Fruit fly (Drosophila melanogaster) whole organism, embryonic: Measurements from ENCODE around the gene RpL28.

Source experiments
- Asciz ChIP-seq: fragments of 200-800 bp; sonication (Bioruptor generic); optimal IDR thresholded peaks from 2 replicates; lab custom pipeline; 2017; ENCODE audit warnings: missing biosample characterization, mild to moderate bottlenecking, missing genetic modification characterization, missing genetic modification reagents
- Bteb2 ChIP-seq: fragments of 200-800 bp; sonication (Bioruptor generic); optimal IDR thresholded peaks from 2 replicates; lab custom pipeline; 2016; ENCODE audit warnings: missing biosample characterization, missing genetic modification characterization
- CG10431 ChIP-seq: fragments of 200-800 bp; sonication (Bioruptor generic); optimal IDR thresholded peaks from 3 replicates; lab custom pipeline; 2018; ENCODE audit warnings: missing biosample characterization, mild to moderate bottlenecking, missing genetic modification characterization
- CG10543 ChIP-seq: fragments of 200-800 bp; sonication (Bioruptor generic); optimal IDR thresholded peaks from 3 replicates; lab custom pipeline; 2017; ENCODE audit warnings: missing biosample characterization, mild to moderate bottlenecking, missing genetic modification characterization, moderate library complexity
- CG10959 ChIP-seq: fragments of 200-800 bp; sonication (Bioruptor generic); IDR thresholded peaks from 2 replicates; pipeline ENCODE4 v1.3.6; 2022; ENCODE audit warnings: missing biosample characterization, missing genetic modification characterization
- CG11085 ChIP-seq: fragments of 200-800 bp; sonication (Bioruptor generic); IDR thresholded peaks from 2 replicates; pipeline ENCODE4 v1.3.6; 2022; ENCODE audit warnings: missing biosample characterization, missing genetic modification characterization
- CG11247 ChIP-seq: fragments of 200-800 bp; sonication (Bioruptor generic); IDR thresholded peaks from 2 replicates; pipeline ENCODE4 v1.3.6; 2022; ENCODE audit warnings: missing biosample characterization, missing genetic modification characterization
- CG11695 ChIP-seq: fragments of 200-800 bp; sonication (Bioruptor generic); IDR thresholded peaks from 3 replicates; pipeline ENCODE4 v1.3.6; 2022; ENCODE audit warnings: missing biosample characterization, missing genetic modification characterization
- CG14050 ChIP-seq: fragments of 200-800 bp; sonication (Bioruptor generic); IDR thresholded peaks from 3 replicates; pipeline ENCODE4 v1.3.6; 2022; ENCODE audit warnings: missing biosample characterization, missing genetic modification characterization
- CG14441 ChIP-seq: fragments of 200-800 bp; sonication (Bioruptor generic); IDR thresholded peaks from 2 replicates; pipeline ENCODE4 v1.3.6; 2022; ENCODE audit warnings: missing biosample characterization, missing genetic modification characterization
- CG14710 ChIP-seq: fragments of 200-800 bp; sonication (Bioruptor generic); optimal IDR thresholded peaks from 3 replicates; lab custom pipeline; 2019; ENCODE audit warnings: missing biosample characterization, mild to moderate bottlenecking, missing genetic modification characterization, moderate library complexity
- CG16815 ChIP-seq: fragments of 200-800 bp; sonication (Bioruptor generic); optimal IDR thresholded peaks from 3 replicates; lab custom pipeline; 2017; ENCODE audit warnings: missing biosample characterization, mild to moderate bottlenecking, missing genetic modification characterization
- CG17802 ChIP-seq: fragments of 200-800 bp; sonication (Bioruptor generic); optimal IDR thresholded peaks from 2 replicates; lab custom pipeline; 2018; ENCODE audit warnings: missing biosample characterization, mild to moderate bottlenecking, missing genetic modification characterization, moderate library complexity
- CG2120 ChIP-seq: fragments of 200-800 bp; sonication (Bioruptor generic); optimal IDR thresholded peaks from 3 replicates; lab custom pipeline; 2016; ENCODE audit warnings: missing biosample characterization, missing genetic modification characterization
- CG2199 ChIP-seq: fragments of 200-800 bp; sonication (Bioruptor generic); IDR thresholded peaks from 3 replicates; pipeline ENCODE4 v1.3.6; 2022; ENCODE audit warnings: missing biosample characterization, missing genetic modification characterization
- CG2678 ChIP-seq: fragments of 200-800 bp; sonication (Bioruptor generic); optimal IDR thresholded peaks from 3 replicates; lab custom pipeline; 2019; ENCODE audit warnings: missing biosample characterization, mild to moderate bottlenecking, missing genetic modification characterization, moderate library complexity
- CG2889 ChIP-seq: fragments of 200-800 bp; sonication (Bioruptor generic); IDR thresholded peaks from 3 replicates; pipeline ENCODE4 v1.3.6; 2022; ENCODE audit warnings: missing biosample characterization, missing genetic modification characterization
- CG31365 ChIP-seq: fragments of 200-800 bp; sonication (Bioruptor generic); optimal IDR thresholded peaks from 2 replicates; lab custom pipeline; 2018; ENCODE audit warnings: missing biosample characterization, mild to moderate bottlenecking, missing genetic modification characterization
- CG31441 ChIP-seq: fragments of 200-800 bp; sonication (Bioruptor generic); IDR thresholded peaks from 2 replicates; pipeline ENCODE4 v1.3.6; 2022; ENCODE audit warnings: missing biosample characterization, missing genetic modification characterization
- CG3163 ChIP-seq: fragments of 200-800 bp; sonication (Bioruptor generic); optimal IDR thresholded peaks from 3 replicates; lab custom pipeline; 2016; ENCODE audit warnings: missing biosample characterization, missing genetic modification characterization
- CG3407 ChIP-seq: fragments of 200-800 bp; sonication (Bioruptor generic); optimal IDR thresholded peaks from 2 replicates; lab custom pipeline; 2018; ENCODE audit warnings: missing biosample characterization, mild to moderate bottlenecking, missing genetic modification characterization
- CG4282 ChIP-seq: fragments of 200-800 bp; sonication (Bioruptor generic); optimal IDR thresholded peaks from 2 replicates; lab custom pipeline; 2016; ENCODE audit warnings: missing biosample characterization, missing genetic modification characterization
- CG4328 ChIP-seq: fragments of 200-800 bp; sonication (Bioruptor generic); optimal IDR thresholded peaks from 3 replicates; lab custom pipeline; 2017; ENCODE audit warnings: missing biosample characterization, missing genetic modification reagents, missing genetic modification characterization
- CG4730 ChIP-seq: fragments of 200-800 bp; sonication (Bioruptor generic); IDR thresholded peaks from 2 replicates; pipeline ENCODE4 v1.3.6; 2022; ENCODE audit warnings: missing biosample characterization, missing genetic modification characterization
- CG6765 ChIP-seq: fragments of 200-800 bp; sonication (Bioruptor generic); optimal IDR thresholded peaks from 3 replicates; lab custom pipeline; 2017; ENCODE audit warnings: missing biosample characterization, mild to moderate bottlenecking, missing genetic modification characterization
- CG8281 ChIP-seq: fragments of 200-800 bp; sonication (Bioruptor generic); optimal IDR thresholded peaks from 2 replicates; lab custom pipeline; 2018; ENCODE audit warnings: missing biosample characterization, mild to moderate bottlenecking, missing genetic modification characterization, moderate library complexity
- CG8478 ChIP-seq: fragments of >200 bp; optimal IDR thresholded peaks from 2 replicates; lab custom pipeline; 2018
- CG9797 ChIP-seq: fragments of 200-800 bp; sonication (Bioruptor generic); optimal IDR thresholded peaks from 3 replicates; lab custom pipeline; 2018; ENCODE audit warnings: missing biosample characterization, mild to moderate bottlenecking, missing genetic modification characterization
- D19A ChIP-seq: fragments of 200-800 bp; optimal IDR thresholded peaks from 3 replicates; lab custom pipeline; 2019; ENCODE audit warnings: missing biosample characterization, mild to moderate bottlenecking, missing genetic modification characterization, moderate library complexity
- Dip3 ChIP-seq: fragments of 200-800 bp; sonication (Bioruptor generic); optimal IDR thresholded peaks from 3 replicates; lab custom pipeline; 2016; ENCODE audit warnings: missing biosample characterization, missing genetic modification characterization
- HmgZ ChIP-seq: fragments of 200-800 bp; sonication (Bioruptor generic); optimal IDR thresholded peaks from 2 replicates; lab custom pipeline; 2018; ENCODE audit warnings: missing biosample characterization, mild to moderate bottlenecking, missing genetic modification characterization
- Hr3 ChIP-seq: fragments of 200-800 bp; sonication (Bioruptor generic); optimal IDR thresholded peaks from 3 replicates; lab custom pipeline; 2016; ENCODE audit warnings: missing biosample characterization, missing genetic modification characterization
- MBD-R2 ChIP-seq: fragments of 200-800 bp; sonication (Bioruptor generic); IDR thresholded peaks from 2 replicates; pipeline ENCODE4 v1.3.6; 2022; ENCODE audit warnings: missing biosample characterization, missing genetic modification characterization
- MESR4 ChIP-seq: fragments of 200-800 bp; sonication (Bioruptor generic); optimal IDR thresholded peaks from 2 replicates; lab custom pipeline; 2018; ENCODE audit warnings: missing biosample characterization, mild to moderate bottlenecking, missing genetic modification characterization, moderate library complexity
- Myb ChIP-seq: fragments of 200-800 bp; sonication (Bioruptor generic); optimal IDR thresholded peaks from 2 replicates; lab custom pipeline; 2016; ENCODE audit warnings: missing biosample characterization, missing genetic modification characterization
- abd-A ChIP-seq: fragments of 200-800 bp; sonication (Bioruptor generic); optimal IDR thresholded peaks from 3 replicates; lab custom pipeline; 2019; ENCODE audit warnings: missing biosample characterization, mild to moderate bottlenecking, missing genetic modification characterization, moderate library complexity
- bigmax ChIP-seq: fragments of 200-800 bp; sonication (Bioruptor generic); optimal IDR thresholded peaks from 2 replicates; lab custom pipeline; 2018; ENCODE audit warnings: missing biosample characterization, mild to moderate bottlenecking, missing genetic modification characterization
- corto ChIP-seq: fragments of 200-800 bp; sonication (Bioruptor generic); optimal IDR thresholded peaks from 2 replicates; lab custom pipeline; 2016; ENCODE audit warnings: missing biosample characterization, mild to moderate bottlenecking, missing genetic modification characterization, moderate library complexity
- eve ChIP-seq, 2 experiments: fragments of >200 bp; optimal IDR thresholded peaks; 2 replicates each; lab custom pipeline; 2017; ENCODE audit warnings: missing biosample characterization in 2 of 2, missing genetic modification characterization in 2 of 2
- gro ChIP-seq: fragments of 200-800 bp; sonication (Bioruptor generic); optimal IDR thresholded peaks from 2 replicates; lab custom pipeline; 2016; ENCODE audit warnings: missing biosample characterization, missing genetic modification characterization
- gsb ChIP-seq: fragments of 200-800 bp; sonication (Bioruptor generic); IDR thresholded peaks from 2 replicates; pipeline ENCODE4 v1.3.6; 2022; ENCODE audit warnings: missing biosample characterization, missing genetic modification characterization
- jing ChIP-seq: fragments of 200-800 bp; sonication (Bioruptor generic); optimal IDR thresholded peaks from 2 replicates; lab custom pipeline; 2018; ENCODE audit warnings: missing biosample characterization, mild to moderate bottlenecking, missing genetic modification characterization
- kay ChIP-seq: fragments of 200-800 bp; sonication (Bioruptor generic); optimal IDR thresholded peaks from 2 replicates; lab custom pipeline; 2016; ENCODE audit warnings: missing biosample characterization, missing genetic modification characterization
- mam ChIP-seq: fragments of 200-800 bp; sonication (Bioruptor generic); optimal IDR thresholded peaks from 3 replicates; lab custom pipeline; 2016; ENCODE audit warnings: missing biosample characterization, missing genetic modification characterization
- org-1 ChIP-seq: fragments of 200-800 bp; sonication (Bioruptor generic); optimal IDR thresholded peaks from 2 replicates; lab custom pipeline; 2017; ENCODE audit warnings: missing biosample characterization, missing genetic modification characterization
- peb ChIP-seq: fragments of 200-800 bp; sonication (Bioruptor generic); IDR thresholded peaks from 2 replicates; pipeline ENCODE4 v1.3.6; 2022; ENCODE audit warnings: missing biosample characterization, missing genetic modification characterization
- pfk ChIP-seq: fragments of 200-800 bp; sonication (Bioruptor generic); optimal IDR thresholded peaks from 2 replicates; lab custom pipeline; 2018; ENCODE audit warnings: missing biosample characterization, mild to moderate bottlenecking, missing genetic modification characterization, moderate library complexity
- ro ChIP-seq: fragments of 200-800 bp; sonication (Bioruptor generic); IDR thresholded peaks from 2 replicates; pipeline ENCODE4 v1.3.6; 2022; ENCODE audit warnings: missing biosample characterization, missing genetic modification characterization
- salm ChIP-seq: fragments of 200-800 bp; sonication (Bioruptor generic); optimal IDR thresholded peaks from 2 replicates; lab custom pipeline; 2018; ENCODE audit warnings: missing biosample characterization, mild to moderate bottlenecking, missing genetic modification characterization
- sens ChIP-seq: fragments of 200-800 bp; sonication (Bioruptor generic); peaks from one replicate; lab custom pipeline; 2016; ENCODE audit warnings: missing biosample characterization, missing genetic modification characterization
- stwl ChIP-seq: fragments of 200-800 bp; sonication (Bioruptor generic); optimal IDR thresholded peaks from 3 replicates; lab custom pipeline; 2018; ENCODE audit warnings: missing biosample characterization, mild to moderate bottlenecking, missing genetic modification characterization, moderate library complexity
- unc-4 ChIP-seq: fragments of 200-800 bp; sonication (Bioruptor generic); IDR thresholded peaks from 2 replicates; pipeline ENCODE4 v1.3.6; 2022; ENCODE audit warnings: missing biosample characterization, missing genetic modification characterization; ENCODE audit not compliant: partially characterized antibody

RpL28 gene

dm6 chr3L:3179474-3179873 lies 43.3 kb downstream of the RpL28 start (continued):
- TF ChIP-seq pfk (GFP tag; lab: Kevin White, UChicago), result no peak
- peak; percentile 86 for TF ChIP-seq CG11247
- peak; percentile 66 for TF ChIP-seq CG3407
- TF ChIP-seq gro, result peak; percentile 94
- TF ChIP-seq CG11085, result peak; percentile 79
- peak; percentile 68 for TF ChIP-seq CG17802 (tag; lab: Kevin White, UChicago)
- peak; percentile 54 for TF ChIP-seq jing (GFP tag; lab: Kevin White, UChicago)
- TF ChIP-seq Hr3 (GFP tag; lab: Kevin White, UChicago), result peak; percentile 62
- TF ChIP-seq org-1, result peak; percentile 83
- peak; percentile 48 for TF ChIP-seq Myb (GFP tag; lab: Kevin White, UChicago)
- peak; percentile 70 for TF ChIP-seq peb (GFP tag; lab: Robert Waterston, UW)
- TF ChIP-seq CG4282 (GFP tag; lab: Kevin White, UChicago), result no peak
- no peak for TF ChIP-seq stwl (tag; lab: Kevin White, UChicago)
- no peak for TF ChIP-seq Asciz (GFP tag; lab: Kevin White, UChicago)
- no peak for TF ChIP-seq CG31441 (GFP tag; lab: Robert Waterston, UW)
- TF ChIP-seq CG31365 (tag; lab: Kevin White, UChicago), result peak; percentile 72
- peak; percentile 48; the same call in 1 of the 3 replicates for TF ChIP-seq CG2889
- peak; percentile 11 for TF ChIP-seq CG10431 (GFP tag; lab: Kevin White, UChicago)
- peak; percentile 81 for TF ChIP-seq Bteb2 (GFP tag; lab: Kevin White, UChicago)
- TF ChIP-seq abd-A (tag; lab: Kevin White, UChicago), result no peak
- peak; percentile 88 for TF ChIP-seq gsb (GFP tag; lab: Robert Waterston, UW)
- TF ChIP-seq Dip3, result peak; percentile 77
- peak; percentile 61 for TF ChIP-seq CG10959 (GFP tag; lab: Robert Waterston, UW)
- TF ChIP-seq CG8478 (lab: Kevin White, UChicago), result no peak
- peak; percentile 26 for TF ChIP-seq CG10543
- peak; percentile 93 for TF ChIP-seq CG2678 (tag; lab: Kevin White, UChicago)
- TF ChIP-seq CG8281 (tag; lab: Kevin White, UChicago), result peak; percentile 73
- TF ChIP-seq CG2199 (GFP tag; lab: Robert Waterston, UW), result peak; percentile 77; the same call in 1 of the 3 replicates
- peak; percentile 93 for TF ChIP-seq CG14441 (GFP tag; lab: Robert Waterston, UW)
- TF ChIP-seq CG9797 (GFP tag; lab: Kevin White, UChicago), result no peak
- peak; percentile 77 for TF ChIP-seq corto (GFP tag; lab: Kevin White, UChicago)
- TF ChIP-seq ro (GFP tag; lab: Robert Waterston, UW), result peak; percentile 72; the same call in 1 of the 2 replicates
- no peak for TF ChIP-seq eve (GFP tag; optimal IDR thresholded peaks at IDR 0.05; lab: Kevin White, UChicago)
- peak; percentile 57 for TF ChIP-seq CG16815
- TF ChIP-seq unc-4 (GFP tag; lab: Robert Waterston, UW), result no peak
- TF ChIP-seq CG4730, result peak; percentile 82
- TF ChIP-seq CG4328 (GFP tag; lab: Kevin White, UChicago), result peak; percentile 48
- peak; percentile 76 for TF ChIP-seq MBD-R2 (GFP tag; lab: Robert Waterston, UW)
- TF ChIP-seq bigmax (GFP tag; lab: Kevin White, UChicago), result peak; percentile 19
- peak; percentile 87 for TF ChIP-seq CG2120 (GFP tag; lab: Kevin White, UChicago)
- TF ChIP-seq CG11695, result peak; percentile 94
- TF ChIP-seq sens (GFP tag; lab: Kevin White, UChicago), result peak; percentile 97
- no peak for TF ChIP-seq D19A (tag; lab: Kevin White, UChicago)
- TF ChIP-seq CG3163 (GFP tag; lab: Kevin White, UChicago), result no peak
- TF ChIP-seq MESR4 (GFP tag; lab: Kevin White, UChicago), result no peak
- TF ChIP-seq mam (GFP tag; lab: Kevin White, UChicago), result peak; percentile 88
- TF ChIP-seq CG14050 (GFP tag; lab: Robert Waterston, UW), result peak; percentile 68
- TF ChIP-seq kay (GFP tag; lab: Kevin White, UChicago), result peak; percentile 74
- no peak for TF ChIP-seq salm (tag; lab: Kevin White, UChicago)
- TF ChIP-seq HmgZ (tag; lab: Kevin White, UChicago), result peak; percentile 85
- peak; percentile 84 for TF ChIP-seq CG6765 (GFP tag; lab: Kevin White, UChicago)
- TF ChIP-seq CG14710 (tag; lab: Kevin White, UChicago), result peak; percentile 83
